Fruit fly (Drosophila melanogaster) whole organism, prepupa: ENCODE results near the gene m-cup.

Experiments used
- CG11294 ChIP-seq: fragments of 200-800 bp; sonication (Bioruptor generic); IDR thresholded peaks from 2 replicates; pipeline ENCODE4 v1.3.6; 2022; ENCODE audit warnings: missing biosample characterization, missing genetic modification characterization
- CG11902 ChIP-seq: fragments of 200-800 bp; sonication (Bioruptor generic); optimal IDR thresholded peaks from 3 replicates; lab custom pipeline; 2016; ENCODE audit warnings: missing biosample characterization, missing genetic modification characterization
- CG34406 ChIP-seq: fragments of 200-800 bp; sonication (Bioruptor generic); optimal IDR thresholded peaks from 3 replicates; lab custom pipeline; 2016; ENCODE audit warnings: missing biosample characterization, missing genetic modification characterization
- CG4318 ChIP-seq: fragments of 200-800 bp; sonication (Bioruptor generic); optimal IDR thresholded peaks from 3 replicates; lab custom pipeline; 2017; ENCODE audit warnings: missing biosample characterization, mild to moderate bottlenecking, missing genetic modification characterization
- CG6854 ChIP-seq: fragments of 200-800 bp; sonication (Bioruptor generic); optimal IDR thresholded peaks from 2 replicates; lab custom pipeline; 2017; ENCODE audit warnings: missing biosample characterization, mild to moderate bottlenecking, missing genetic modification characterization
- CG7368 ChIP-seq: fragments of 200-800 bp; sonication (Bioruptor generic); optimal IDR thresholded peaks from 3 replicates; lab custom pipeline; 2016; ENCODE audit warnings: missing biosample characterization, missing genetic modification characterization
- Ets96B ChIP-seq: fragments of 200-800 bp; optimal IDR thresholded peaks from 2 replicates; lab custom pipeline; 2019; ENCODE audit warnings: missing biosample characterization, mild to moderate bottlenecking, missing genetic modification characterization, moderate library complexity
- Gug ChIP-seq: fragments of 200-800 bp; sonication (Bioruptor generic); IDR thresholded peaks from 2 replicates; pipeline ENCODE4 v1.3.6; 2022; ENCODE audit warnings: missing biosample characterization, missing genetic modification characterization
- Met ChIP-seq: fragments of 200-800 bp; sonication (Bioruptor generic); optimal IDR thresholded peaks from 3 replicates; lab custom pipeline; 2016; ENCODE audit warnings: missing biosample characterization, missing genetic modification characterization
- Sox14 ChIP-seq: fragments of 200-800 bp; sonication (Bioruptor generic); optimal IDR thresholded peaks from 3 replicates; lab custom pipeline; 2016; ENCODE audit warnings: missing biosample characterization, missing genetic modification characterization
- dsx ChIP-seq: fragments of 200-800 bp; optimal IDR thresholded peaks from 3 replicates; lab custom pipeline; 2019; ENCODE audit warnings: missing biosample characterization, mild to moderate bottlenecking, missing genetic modification characterization, moderate library complexity; ENCODE audit not compliant: poor library complexity, severe bottlenecking
- fkh ChIP-seq: fragments of 200-800 bp; sonication (Bioruptor generic); optimal IDR thresholded peaks from 3 replicates; lab custom pipeline; 2017; ENCODE audit warnings: missing biosample characterization, mild to moderate bottlenecking, missing genetic modification characterization, moderate library complexity

DNA sequence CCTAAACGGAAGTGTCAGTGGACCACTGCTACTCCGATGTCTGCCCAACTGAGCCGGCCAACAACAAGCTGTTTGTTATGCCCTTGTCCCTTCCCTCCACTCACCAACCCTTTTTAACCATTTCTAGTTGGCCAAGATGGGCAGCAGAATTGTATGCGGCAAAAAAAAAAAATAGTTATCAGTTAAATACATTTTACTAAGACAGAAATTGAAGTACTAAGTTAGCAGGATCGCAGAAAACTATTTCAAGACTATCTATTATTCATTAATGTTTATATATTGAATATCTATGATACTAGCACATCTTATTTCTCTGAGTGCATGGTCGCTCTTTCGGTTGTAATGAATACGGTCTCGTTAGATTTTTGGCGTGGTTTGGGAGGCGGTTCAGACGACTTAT lies 42.8 kb upstream of the m-cup start:
- TF ChIP-seq Ets96B (tag; lab: Kevin White, UChicago) = no peak
- no peak for TF ChIP-seq Met (GFP tag; lab: Kevin White, UChicago)
- TF ChIP-seq CG4318 = no peak
- no peak for TF ChIP-seq CG6854 (GFP tag; lab: Kevin White, UChicago)
- TF ChIP-seq Sox14 (GFP tag; lab: Kevin White, UChicago) = no peak
- no peak for TF ChIP-seq CG11902 (GFP tag; lab: Kevin White, UChicago)
- no peak for TF ChIP-seq CG34406 (GFP tag; lab: Kevin White, UChicago)
- no peak for TF ChIP-seq fkh (GFP tag; lab: Kevin White, UChicago)
- no peak for TF ChIP-seq Gug (GFP tag; lab: Robert Waterston, UW)
- TF ChIP-seq dsx (GFP tag; lab: Kevin White, UChicago) = no peak
- TF ChIP-seq CG7368 (GFP tag; lab: Kevin White, UChicago) = no peak
- TF ChIP-seq CG11294 = no peak
